Fruit fly (Drosophila melanogaster) whole organism, embryonic: ENCODE results near the gene Pif1B.

ENCODE experiments used
- Aef1 ChIP-seq: fragments of 200-800 bp; sonication (Bioruptor generic); IDR thresholded peaks from 3 replicates; pipeline ENCODE4 v1.3.6; 2022; ENCODE audit warnings: missing biosample characterization, missing genetic modification characterization
- Bdp1 ChIP-seq: fragments of 200-800 bp; sonication (Bioruptor generic); optimal IDR thresholded peaks from 3 replicates; lab custom pipeline; 2016; ENCODE audit warnings: missing biosample characterization, missing genetic modification characterization
- Bgb ChIP-seq: fragments of 200-800 bp; sonication (Bioruptor generic); IDR thresholded peaks from 2 replicates; pipeline ENCODE4 v1.3.6; 2022; ENCODE audit warnings: missing biosample characterization, missing genetic modification characterization; ENCODE audit not compliant: partially characterized antibody
- CG10147 ChIP-seq: fragments of 200-800 bp; sonication (Bioruptor generic); optimal IDR thresholded peaks from 2 replicates; lab custom pipeline; 2019; ENCODE audit warnings: missing biosample characterization, mild to moderate bottlenecking, missing genetic modification characterization, moderate library complexity
- CG10366 ChIP-seq: fragments of 200-800 bp; sonication (Bioruptor generic); IDR thresholded peaks from 2 replicates; pipeline ENCODE4 v1.3.6; 2022; ENCODE audit warnings: missing biosample characterization, missing genetic modification characterization
- CG10654 ChIP-seq: fragments of 200-800 bp; sonication (Bioruptor generic); optimal IDR thresholded peaks from 2 replicates; lab custom pipeline; 2016; ENCODE audit warnings: missing biosample characterization, missing genetic modification characterization
- CG11456 ChIP-seq: fragments of 200-800 bp; sonication (Bioruptor generic); IDR thresholded peaks from 3 replicates; pipeline ENCODE4 v1.3.6; 2022; ENCODE audit warnings: missing biosample characterization, missing genetic modification characterization
- CG13123 ChIP-seq: fragments of 200-800 bp; sonication (Bioruptor generic); optimal IDR thresholded peaks from 2 replicates; lab custom pipeline; 2016; ENCODE audit warnings: missing biosample characterization, missing genetic modification characterization
- CG13775 ChIP-seq: fragments of 200-800 bp; sonication (Bioruptor generic); optimal IDR thresholded peaks from 3 replicates; lab custom pipeline; 2017; ENCODE audit warnings: missing biosample characterization, mild to moderate bottlenecking, missing genetic modification characterization
- CG14014 ChIP-seq: fragments of 200-800 bp; sonication (Bioruptor generic); IDR thresholded peaks from 2 replicates; pipeline ENCODE4 v1.3.6; 2022; ENCODE audit warnings: missing biosample characterization, missing genetic modification characterization
- CG14965 ChIP-seq: fragments of 200-800 bp; sonication (Bioruptor generic); optimal IDR thresholded peaks from 2 replicates; lab custom pipeline; 2016; ENCODE audit warnings: missing biosample characterization, missing genetic modification characterization, borderline replicate concordance
- CG15601 ChIP-seq: fragments of 200-800 bp; sonication (Bioruptor generic); optimal IDR thresholded peaks from 3 replicates; lab custom pipeline; 2019; ENCODE audit warnings: missing biosample characterization, mild to moderate bottlenecking, missing genetic modification characterization, moderate library complexity
- CG1602 ChIP-seq: fragments of 200-800 bp; sonication (Bioruptor generic); optimal IDR thresholded peaks from 3 replicates; lab custom pipeline; 2016; ENCODE audit warnings: missing biosample characterization, missing genetic modification characterization
- CG16813 ChIP-seq: fragments of 200-800 bp; sonication (Bioruptor generic); IDR thresholded peaks from 3 replicates; pipeline ENCODE4 v1.3.6; 2022; ENCODE audit warnings: missing biosample characterization, missing genetic modification characterization; ENCODE audit not compliant: partially characterized antibody
- CG17186 ChIP-seq: fragments of 200-800 bp; sonication (Bioruptor generic); optimal IDR thresholded peaks from 3 replicates; lab custom pipeline; 2017; ENCODE audit warnings: missing biosample characterization, missing genetic modification reagents, missing genetic modification characterization
- CG17568 ChIP-seq: fragments of 200-800 bp; sonication (Bioruptor generic); optimal IDR thresholded peaks from 2 replicates; lab custom pipeline; 2018; ENCODE audit warnings: missing biosample characterization, mild to moderate bottlenecking, missing genetic modification characterization, moderate library complexity
- CG3838 ChIP-seq: fragments of 200-800 bp; sonication (Bioruptor generic); optimal IDR thresholded peaks from 3 replicates; lab custom pipeline; 2016; ENCODE audit warnings: missing biosample characterization, missing genetic modification characterization
- CG4617 ChIP-seq: fragments of 200-800 bp; sonication (Bioruptor generic); optimal IDR thresholded peaks from 3 replicates; lab custom pipeline; 2016; ENCODE audit warnings: missing biosample characterization, missing genetic modification characterization, borderline replicate concordance
- CG8359 ChIP-seq: fragments of 200-800 bp; sonication (Bioruptor generic); optimal IDR thresholded peaks from 2 replicates; lab custom pipeline; 2017; ENCODE audit warnings: missing biosample characterization, mild to moderate bottlenecking, missing genetic modification characterization, borderline replicate concordance
- CG8924 ChIP-seq: fragments of 200-800 bp; optimal IDR thresholded peaks from 3 replicates; lab custom pipeline; 2019; ENCODE audit warnings: missing biosample characterization, mild to moderate bottlenecking, missing genetic modification characterization, moderate library complexity
- Camta ChIP-seq: fragments of 200-800 bp; sonication (Bioruptor generic); optimal IDR thresholded peaks from 2 replicates; lab custom pipeline; 2016; ENCODE audit warnings: missing biosample characterization, missing genetic modification characterization
- Chrac-16 ChIP-seq: fragments of 200-800 bp; sonication (Bioruptor generic); optimal IDR thresholded peaks from 3 replicates; lab custom pipeline; 2016; ENCODE audit warnings: missing biosample characterization, missing genetic modification characterization
- Dad ChIP-seq: fragments of 200-800 bp; sonication (Bioruptor generic); optimal IDR thresholded peaks from 3 replicates; lab custom pipeline; 2016; ENCODE audit warnings: missing biosample characterization, missing genetic modification characterization
- Doc3 ChIP-seq: fragments of 200-800 bp; sonication (Bioruptor generic); IDR thresholded peaks from 3 replicates; pipeline ENCODE4 v1.3.6; 2022; ENCODE audit warnings: missing biosample characterization, missing genetic modification characterization; ENCODE audit not compliant: partially characterized antibody
- Drgx ChIP-seq: fragments of 200-800 bp; sonication (Bioruptor generic); IDR thresholded peaks from 2 replicates; pipeline ENCODE4 v1.3.6; 2022; ENCODE audit warnings: missing biosample characterization, missing genetic modification characterization
- Eip74EF ChIP-seq, 2 experiments: fragments of 200-800 bp in 1 of 2; fragments of >200 bp in 1 of 2; sonication (Bioruptor generic) in 1 of 2; optimal IDR thresholded peaks; 2 replicates each; lab custom pipeline; 2017 to 2019; ENCODE audit warnings: missing biosample characterization in 2 of 2, missing genetic modification characterization in 2 of 2, mild to moderate bottlenecking in 1 of 2, moderate library complexity in 1 of 2
- Fer1 ChIP-seq: fragments of 200-800 bp; sonication (Bioruptor generic); optimal IDR thresholded peaks from 2 replicates; lab custom pipeline; 2017; ENCODE audit warnings: missing biosample characterization, mild to moderate bottlenecking, missing genetic modification characterization
- H15 ChIP-seq: fragments of 200-800 bp; sonication (Bioruptor generic); IDR thresholded peaks from 3 replicates; pipeline ENCODE4 v1.3.6; 2022; ENCODE audit warnings: missing biosample characterization, missing genetic modification characterization
- H2.0 ChIP-seq: fragments of 200-800 bp; sonication (Bioruptor generic); IDR thresholded peaks from 2 replicates; pipeline ENCODE4 v1.3.6; 2022; ENCODE audit warnings: missing biosample characterization, missing genetic modification characterization
- NC2β ChIP-seq: fragments of 200-800 bp; sonication (Bioruptor generic); optimal IDR thresholded peaks from 2 replicates; lab custom pipeline; 2016; ENCODE audit warnings: missing biosample characterization, missing genetic modification characterization
- Nf-YA ChIP-seq: fragments of 200-800 bp; sonication (Bioruptor generic); IDR thresholded peaks from 2 replicates; pipeline ENCODE4 v1.3.6; 2022; ENCODE audit warnings: missing biosample characterization, missing genetic modification characterization
- NfI ChIP-seq: fragments of 200-800 bp; sonication (Bioruptor generic); optimal IDR thresholded peaks from 3 replicates; lab custom pipeline; 2018; ENCODE audit warnings: missing biosample characterization, mild to moderate bottlenecking, missing genetic modification characterization, moderate library complexity
- Scr ChIP-seq: fragments of 200-800 bp; sonication (Bioruptor generic); IDR thresholded peaks from 2 replicates; pipeline ENCODE4 v1.3.6; 2022; ENCODE audit warnings: missing biosample characterization, missing genetic modification characterization; ENCODE audit not compliant: partially characterized antibody
- Six4 ChIP-seq: fragments of 200-800 bp; sonication (Bioruptor generic); optimal IDR thresholded peaks from 2 replicates; lab custom pipeline; 2016; ENCODE audit warnings: missing biosample characterization, missing genetic modification characterization
- Spps ChIP-seq: fragments of 200-800 bp; sonication (Bioruptor generic); optimal IDR thresholded peaks from 2 replicates; lab custom pipeline; 2018; ENCODE audit warnings: missing biosample characterization, mild to moderate bottlenecking, missing genetic modification characterization
- Vsx1 ChIP-seq: fragments of 200-800 bp; sonication (Bioruptor generic); optimal IDR thresholded peaks from 2 replicates; lab custom pipeline; 2017; ENCODE audit warnings: missing biosample characterization, mild to moderate bottlenecking, missing genetic modification characterization, missing genetic modification reagents
- Xrp1 ChIP-seq: fragments of 200-800 bp; sonication (Bioruptor generic); IDR thresholded peaks from 2 replicates; pipeline ENCODE4 v1.3.6; 2022; ENCODE audit warnings: missing biosample characterization, missing genetic modification characterization
- aop ChIP-seq: fragments of 200-800 bp; sonication (Bioruptor generic); IDR thresholded peaks from 2 replicates; pipeline ENCODE4 v1.3.6; 2022; ENCODE audit warnings: missing biosample characterization, missing genetic modification characterization
- az2 ChIP-seq: fragments of 200-800 bp; sonication (Bioruptor generic); optimal IDR thresholded peaks from 3 replicates; lab custom pipeline; 2016; ENCODE audit warnings: missing biosample characterization, missing genetic modification characterization
- chn ChIP-seq: fragments of 200-800 bp; sonication (Bioruptor generic); optimal IDR thresholded peaks from 2 replicates; lab custom pipeline; 2016; ENCODE audit warnings: missing biosample characterization, missing genetic modification characterization
- dpn ChIP-seq, 2 experiments: fragments of 200-800 bp; sonication (Bioruptor generic); optimal IDR thresholded peaks; 3 replicates each; lab custom pipeline; 2016; ENCODE audit warnings: missing biosample characterization in 2 of 2, missing genetic modification characterization in 2 of 2
- gcm ChIP-seq: fragments of 200-800 bp; sonication (Bioruptor generic); optimal IDR thresholded peaks from 2 replicates; lab custom pipeline; 2019; ENCODE audit warnings: missing biosample characterization, mild to moderate bottlenecking, missing genetic modification characterization, moderate library complexity
- gem ChIP-seq: fragments of 200-800 bp; sonication (Bioruptor generic); optimal IDR thresholded peaks from 2 replicates; lab custom pipeline; 2019; ENCODE audit warnings: missing biosample characterization, mild to moderate bottlenecking, missing genetic modification characterization, moderate library complexity
- gsb-n ChIP-seq: fragments of 200-800 bp; sonication (Bioruptor generic); optimal IDR thresholded peaks from 3 replicates; lab custom pipeline; 2018; ENCODE audit warnings: missing biosample characterization, mild to moderate bottlenecking, missing genetic modification characterization
- jing ChIP-seq: fragments of 200-800 bp; sonication (Bioruptor generic); optimal IDR thresholded peaks from 2 replicates; lab custom pipeline; 2018; ENCODE audit warnings: missing biosample characterization, mild to moderate bottlenecking, missing genetic modification characterization
- oc ChIP-seq: fragments of 200-800 bp; sonication (Bioruptor generic); optimal IDR thresholded peaks from 2 replicates; lab custom pipeline; 2018; ENCODE audit warnings: missing biosample characterization, mild to moderate bottlenecking, missing genetic modification characterization, moderate library complexity
- pan ChIP-seq, 4 experiments: fragments of >200 bp in 3 of 4; fragments of 200-800 bp in 1 of 4; sonication (Bioruptor generic) in 1 of 4; optimal IDR thresholded peaks in 3 of 4; IDR thresholded peaks in 1 of 4; 2 replicates each; pipeline versions ENCODE4 v1.3.6 to Lab custom; 2017 to 2022; ENCODE audit warnings: missing biosample characterization in 2 of 4, missing genetic modification characterization in 2 of 4, mixed read lengths in 1 of 4
- sc ChIP-seq, 3 experiments: fragments of >200 bp in 2 of 3; fragments of 200-800 bp in 1 of 3; sonication (Bioruptor generic) in 1 of 3; optimal IDR thresholded peaks; 2 replicates in 2 of 3; 3 replicates in 1 of 3; lab custom pipeline; 2017; ENCODE audit warnings: mild to moderate bottlenecking in 1 of 3, missing biosample characterization in 1 of 3, missing genetic modification characterization in 1 of 3, missing genetic modification reagents in 1 of 3

Pif1B gene

dm6 chr3R:8746354-8746753 is 54.6 kb downstream of the Pif1B start (continued):
- TF ChIP-seq CG16813 (no peak), Six4 (GFP tag; lab: Kevin White, UChicago) (peak; percentile 56), CG15601 (tag; lab: Kevin White, UChicago) (peak; percentile 55), oc (tag; lab: Kevin White, UChicago) (peak; percentile 38), CG11456 (no peak), Bgb (no peak), H2.0 (GFP tag; lab: Robert Waterston, UW) (0 out of 2 replicates have a peak, but pooled peaks have one; percentile 30), jing (GFP tag; lab: Kevin White, UChicago) (peak; percentile 6), H15 (peak; percentile 36; the same call in 1 of the 3 replicates), CG10654 (GFP tag; lab: Kevin White, UChicago) (peak; percentile 11), CG13775 (GFP tag; lab: Kevin White, UChicago) (peak; percentile 59), Aef1 (GFP tag; lab: Robert Waterston, UW) (no peak), Chrac-16 (peak; percentile 48), chn (GFP tag; lab: Kevin White, UChicago) (peak; percentile 49), gcm (GFP tag; lab: Kevin White, UChicago) (peak; percentile 53), NfI (GFP tag; lab: Kevin White, UChicago) (peak; percentile 16), Nf-YA (GFP tag; lab: Robert Waterston, UW) (peak; percentile 54), CG17186 (GFP tag; lab: Kevin White, UChicago) (no peak), dpn (GFP tag; optimal IDR thresholded peaks at IDR 0.05; lab: Kevin White, UChicago) (peak in 1 of 2 experiments; percentile 63), Scr (GFP tag; lab: Robert Waterston, UW) (no peak), CG14014 (GFP tag; lab: Robert Waterston, UW) (0 out of 2 replicates have a peak, but pooled peaks have one; percentile 23), CG8359 (GFP tag; lab: Kevin White, UChicago) (no peak), CG10147 (GFP tag; lab: Kevin White, UChicago) (peak; percentile 54), Doc3 (no peak), Vsx1 (GFP tag; lab: Kevin White, UChicago) (no peak), CG3838 (GFP tag; lab: Kevin White, UChicago) (no peak), CG8924 (tag; lab: Kevin White, UChicago) (peak; percentile 71), CG4617 (peak; percentile 17), CG14965 (GFP tag; lab: Kevin White, UChicago) (no peak), Bdp1 (no peak), aop (GFP tag; lab: Robert Waterston, UW) (no peak), pan (optimal IDR thresholded peaks at IDR 0.05; lab: Kevin White, UChicago) (no peak), pan (GFP tag; optimal IDR thresholded peaks at IDR 0.05 in 1 of 2, IDR thresholded peaks at IDR 0.05 in 1 of 2) (peak in 1 of 2 experiments; percentile 63), Camta (GFP tag; lab: Kevin White, UChicago) (peak; percentile 45), gem (peak; percentile 84), CG17568 (GFP tag; lab: Kevin White, UChicago) (peak; percentile 35), Xrp1 (GFP tag; lab: Robert Waterston, UW) (peak; percentile 78), gsb-n (tag; lab: Kevin White, UChicago) (peak; percentile 65), CG1602 (GFP tag; lab: Kevin White, UChicago) (peak; percentile 45), Spps (tag; lab: Kevin White, UChicago) (peak; percentile 64), Dad (GFP tag; lab: Kevin White, UChicago) (no peak), sc (optimal IDR thresholded peaks at IDR 0.05; lab: Kevin White, UChicago) (no peak), sc (GFP tag; optimal IDR thresholded peaks at IDR 0.05; lab: Kevin White, UChicago) (peak; percentile 41), CG13123 (GFP tag; lab: Kevin White, UChicago) (peak; percentile 35), Drgx (peak; percentile 81), az2 (GFP tag; lab: Kevin White, UChicago) (peak; percentile 66), CG10366 (GFP tag; lab: Robert Waterston, UW) (0 out of 2 replicates have a peak, but pooled peaks have one; percentile 21), Eip74EF (GFP tag; optimal IDR thresholded peaks at IDR 0.05; lab: Kevin White, UChicago) (peak in 1 of 2 experiments; percentile 19), NC2β (peak; percentile 14), Fer1 (GFP tag; lab: Kevin White, UChicago) (peak; percentile 49)
